Worm (Caenorhabditis elegans) whole organism, young adult: Measurements from ENCODE around the gene F40F8.3.

ENCODE experiments used
- B0261.1 ChIP-seq: sonication (generic microtip); optimal IDR thresholded peaks from 2 replicates; lab custom pipeline; 2016; ENCODE audit warnings: mild to moderate bottlenecking, missing genetic modification characterization, moderate library complexity, missing compliant biosample characterization
- F23B12.7 ChIP-seq: sonication (generic microtip); optimal IDR thresholded peaks from 2 replicates; lab custom pipeline; 2017; ENCODE audit warnings: missing genetic modification characterization, mild to moderate bottlenecking, missing compliant biosample characterization, antibody characterized with exemption, moderate library complexity; ENCODE audit not compliant: insufficient read depth
- F39B2.1 ChIP-seq: fragments of 200-800 bp; sonication (Bioruptor generic); IDR thresholded peaks from 2 replicates; pipeline ENCODE4 v1.3.6; 2022; ENCODE audit warnings: missing genetic modification reagents, missing genetic modification characterization, missing compliant biosample characterization
- F49E8.2 ChIP-seq: sonication (generic microtip); optimal IDR thresholded peaks from 3 replicates; lab custom pipeline; 2017; ENCODE audit warnings: missing genetic modification characterization, mild to moderate bottlenecking, missing compliant biosample characterization, antibody characterized with exemption, moderate library complexity; ENCODE audit not compliant: insufficient read depth
- F55B11.4 ChIP-seq: sonication (generic microtip); optimal IDR thresholded peaks from 2 replicates; lab custom pipeline; 2016; ENCODE audit warnings: missing compliant biosample characterization, missing genetic modification characterization, borderline replicate concordance; ENCODE audit not compliant: insufficient read depth
- K12H6.12 ChIP-seq: fragments of 200-800 bp; sonication (Bioruptor generic); optimal IDR thresholded peaks from 2 replicates; lab custom pipeline; 2018; ENCODE audit warnings: mild to moderate bottlenecking, missing genetic modification characterization, missing compliant biosample characterization
- Y53F4B.3 ChIP-seq: fragments of 200-800 bp; sonication (Bioruptor generic); IDR thresholded peaks from 2 replicates; pipeline ENCODE4 v1.3.6; 2022; ENCODE audit warnings: missing genetic modification reagents, missing genetic modification characterization, missing compliant biosample characterization
- Y79H2A.3 ChIP-seq: fragments of 200-800 bp; sonication (Bioruptor generic); conservative IDR thresholded peaks from 2 replicates; pipeline ENCODE4 v1.3.6; 2022; ENCODE audit warnings: missing genetic modification reagents, missing genetic modification characterization, missing compliant biosample characterization
- ZK185.1 ChIP-seq: sonication (generic microtip); optimal IDR thresholded peaks from 2 replicates; lab custom pipeline; 2016; ENCODE audit warnings: mild to moderate bottlenecking, missing genetic modification characterization, missing compliant biosample characterization; ENCODE audit not compliant: poor library complexity, severe bottlenecking
- aptf-2 ChIP-seq: fragments of 200-800 bp; sonication (Bioruptor generic); conservative IDR thresholded peaks from 2 replicates; pipeline ENCODE4 v1.3.6; 2022; ENCODE audit warnings: missing genetic modification reagents, missing genetic modification characterization, missing compliant biosample characterization
- atf-7 ChIP-seq: sonication (generic microtip); optimal IDR thresholded peaks from 2 replicates; lab custom pipeline; 2017; ENCODE audit warnings: mild to moderate bottlenecking, missing genetic modification characterization, missing compliant biosample characterization
- attf-5 ChIP-seq: fragments of 200-800 bp; sonication (Bioruptor generic); optimal IDR thresholded peaks from 2 replicates; lab custom pipeline; 2018; ENCODE audit warnings: mild to moderate bottlenecking, missing genetic modification characterization, missing compliant biosample characterization
- cebp-2 ChIP-seq: fragments of 200-800 bp; sonication (Bioruptor generic); IDR thresholded peaks from 2 replicates; pipeline ENCODE4 v1.3.6; 2022; ENCODE audit warnings: missing genetic modification characterization, missing compliant biosample characterization
- ceh-40 ChIP-seq: fragments of 200-800 bp; sonication (Bioruptor generic); IDR thresholded peaks from 2 replicates; pipeline ENCODE4 v1.3.6; 2022; ENCODE audit warnings: missing genetic modification characterization, missing compliant biosample characterization
- ceh-58 ChIP-seq: fragments of 200-800 bp; sonication (Bioruptor generic); IDR thresholded peaks from 2 replicates; pipeline ENCODE4 v1.3.6; 2022; ENCODE audit warnings: missing genetic modification characterization, missing compliant biosample characterization
- ceh-91 ChIP-seq: fragments of 200-800 bp; sonication (Bioruptor generic); IDR thresholded peaks from 2 replicates; pipeline ENCODE4 v1.3.6; 2022; ENCODE audit warnings: missing genetic modification reagents, missing genetic modification characterization, missing compliant biosample characterization
- die-1 ChIP-seq: sonication (generic microtip); optimal IDR thresholded peaks from 2 replicates; lab custom pipeline; 2016; ENCODE audit warnings: missing genotype, mild to moderate bottlenecking, missing genetic modification characterization, missing compliant biosample characterization
- dox-1 ChIP-seq: fragments of 200-800 bp; sonication (Bioruptor generic); IDR thresholded peaks from 2 replicates; pipeline ENCODE4 v1.3.6; 2022; ENCODE audit warnings: missing genetic modification reagents, missing genetic modification characterization, missing compliant biosample characterization
- egl-44 ChIP-seq: fragments of 200-800 bp; sonication (Bioruptor generic); IDR thresholded peaks from 2 replicates; pipeline ENCODE4 v1.3.6; 2022; ENCODE audit warnings: missing genetic modification reagents, missing genetic modification characterization, missing compliant biosample characterization
- egrh-3 ChIP-seq: fragments of 200-800 bp; sonication (Bioruptor generic); IDR thresholded peaks from 2 replicates; pipeline ENCODE4 v1.3.6; 2022; ENCODE audit warnings: missing genetic modification reagents, missing genetic modification characterization, missing compliant biosample characterization
- ets-4 ChIP-seq: fragments of 200-800 bp; sonication (Bioruptor generic); optimal IDR thresholded peaks from 2 replicates; lab custom pipeline; 2018; ENCODE audit warnings: mild to moderate bottlenecking, missing genetic modification characterization, missing compliant biosample characterization
- him-1 ChIP-seq: sonication (generic microtip); optimal IDR thresholded peaks from 2 replicates; lab custom pipeline; 2016; ENCODE audit warnings: missing genotype, missing genetic modification reagents, missing genetic modification characterization, missing compliant biosample characterization
- hmg-1.2 ChIP-seq: fragments of 200-800 bp; sonication (Bioruptor generic); IDR thresholded peaks from 2 replicates; pipeline ENCODE4 v1.3.6; 2022; ENCODE audit warnings: missing genetic modification reagents, missing genetic modification characterization, missing compliant biosample characterization
- hsf-1 ChIP-seq: fragments of 200-800 bp; sonication (Bioruptor generic); IDR thresholded peaks from 2 replicates; pipeline ENCODE4 v1.3.6; 2022; ENCODE audit warnings: missing genetic modification reagents, missing genetic modification characterization, missing compliant biosample characterization
- lin-26 ChIP-seq: fragments of 200-800 bp; sonication (Bioruptor generic); IDR thresholded peaks from 2 replicates; pipeline ENCODE4 v1.3.6; 2022; ENCODE audit warnings: missing genetic modification reagents, missing genetic modification characterization, missing compliant biosample characterization
- lin-54 ChIP-seq: fragments of 200-800 bp; sonication (Bioruptor generic); optimal IDR thresholded peaks from 2 replicates; lab custom pipeline; 2018; ENCODE audit warnings: mild to moderate bottlenecking, missing genetic modification characterization, missing compliant biosample characterization
- lsl-1 ChIP-seq: fragments of 200-800 bp; sonication (Bioruptor generic); optimal IDR thresholded peaks from 2 replicates; lab custom pipeline; 2018; ENCODE audit warnings: mild to moderate bottlenecking, missing genetic modification characterization, moderate library complexity, missing compliant biosample characterization
- madf-10 ChIP-seq: sonication (generic microtip); optimal IDR thresholded peaks from 2 replicates; lab custom pipeline; 2016; ENCODE audit warnings: mild to moderate bottlenecking, missing genetic modification characterization, missing compliant biosample characterization
- madf-3 ChIP-seq: fragments of 200-800 bp; sonication (Bioruptor generic); IDR thresholded peaks from 2 replicates; pipeline ENCODE4 v1.3.6; 2022; ENCODE audit warnings: missing genetic modification reagents, missing genetic modification characterization, missing compliant biosample characterization
- madf-6 ChIP-seq: fragments of 200-800 bp; sonication (Bioruptor generic); IDR thresholded peaks from 2 replicates; pipeline ENCODE4 v1.3.6; 2022; ENCODE audit warnings: missing genetic modification reagents, missing genetic modification characterization, missing compliant biosample characterization
- madf-8 ChIP-seq: fragments of 200-800 bp; sonication (Bioruptor generic); conservative IDR thresholded peaks from 2 replicates; pipeline ENCODE4 v1.3.6; 2022; ENCODE audit warnings: missing genetic modification reagents, missing genetic modification characterization, missing compliant biosample characterization
- mcd-1 ChIP-seq: fragments of 200-800 bp; sonication (Bioruptor generic); IDR thresholded peaks from 2 replicates; pipeline ENCODE4 v1.3.6; 2022; ENCODE audit warnings: missing genetic modification reagents, missing genetic modification characterization, missing compliant biosample characterization
- mel-28 ChIP-seq: sonication (generic microtip); optimal IDR thresholded peaks from 2 replicates; lab custom pipeline; 2016; ENCODE audit warnings: borderline replicate concordance, mild to moderate bottlenecking, missing genetic modification characterization, missing compliant biosample characterization
- mes-4 ChIP-seq: sonication (generic microtip); optimal IDR thresholded peaks from 2 replicates; lab custom pipeline; 2016; ENCODE audit warnings: missing genotype, missing genetic modification characterization, missing compliant biosample characterization
- nfya-2 ChIP-seq: fragments of 200-800 bp; sonication (Bioruptor generic); IDR thresholded peaks from 2 replicates; pipeline ENCODE4 v1.3.6; 2022; ENCODE audit warnings: missing genetic modification reagents, missing genetic modification characterization, missing compliant biosample characterization
- nfyb-1 ChIP-seq: fragments of 200-800 bp; sonication (Bioruptor generic); IDR thresholded peaks from 2 replicates; pipeline ENCODE4 v1.3.6; 2022; ENCODE audit warnings: missing genetic modification reagents, missing genetic modification characterization, missing compliant biosample characterization
- nhr-80 ChIP-seq: sonication (generic microtip); optimal IDR thresholded peaks from 2 replicates; lab custom pipeline; 2016; ENCODE audit warnings: missing genetic modification characterization, missing compliant biosample characterization
- pbrm-1 ChIP-seq: fragments of 200-800 bp; sonication (Bioruptor generic); IDR thresholded peaks from 2 replicates; pipeline ENCODE4 v1.3.6; 2022; ENCODE audit warnings: missing genetic modification reagents, missing genetic modification characterization, missing compliant biosample characterization
- rcor-1 ChIP-seq: fragments of 200-800 bp; sonication (Bioruptor generic); IDR thresholded peaks from 2 replicates; pipeline ENCODE4 v1.3.6; 2022; ENCODE audit warnings: missing genetic modification reagents, missing genetic modification characterization, missing compliant biosample characterization
- rpc-1 ChIP-seq, 2 experiments: fragments of 150-350 bp in 1 of 2; sonication (generic microtip) in 1 of 2; optimal IDR thresholded peaks; 2 replicates each; lab custom pipeline; 2014 to 2018; ENCODE audit warnings: missing biosample characterization in 1 of 2, missing genetic modification characterization in 1 of 2, missing genetic modification reagents in 1 of 2, missing genotype in 1 of 2
- sdz-38 ChIP-seq: sonication (generic microtip); optimal IDR thresholded peaks from 2 replicates; lab custom pipeline; 2016; ENCODE audit warnings: missing genotype, missing genetic modification characterization, missing compliant biosample characterization
- snpc-4 ChIP-seq, 5 experiments: fragments of 150-350 bp in 1 of 5; sonication (generic microtip) in 4 of 5; optimal IDR thresholded peaks; 2 replicates each; lab custom pipeline; 2014 to 2018; ENCODE audit warnings: missing genetic modification characterization in 5 of 5, missing biosample characterization in 3 of 5, antibody characterized with exemption in 2 of 5, mild to moderate bottlenecking in 2 of 5, missing compliant biosample characterization in 2 of 5, missing genotype in 2 of 5, moderate library complexity in 2 of 5, missing genetic modification reagents in 1 of 5
- sptf-2 ChIP-seq: fragments of 200-800 bp; sonication (Bioruptor generic); optimal IDR thresholded peaks from 2 replicates; lab custom pipeline; 2018; ENCODE audit warnings: mild to moderate bottlenecking, missing genetic modification characterization, missing compliant biosample characterization
- unc-130 ChIP-seq: sonication (generic microtip); optimal IDR thresholded peaks from 2 replicates; lab custom pipeline; 2016; ENCODE audit warnings: missing genetic modification reagents, missing genetic modification characterization, missing compliant biosample characterization
- ztf-22 ChIP-seq: fragments of 200-800 bp; sonication (Bioruptor generic); optimal IDR thresholded peaks from 2 replicates; lab custom pipeline; 2018; ENCODE audit warnings: mild to moderate bottlenecking, missing genetic modification characterization, moderate library complexity, missing compliant biosample characterization

The F40F8.3 gene

ce11 chrII:11126312-11127000 is 2.6 kb upstream of the F40F8.3 start, which contains the start of the genes rps-9 and lsm-1 (continued):
- TF ChIP-seq mes-4 (no peak), ets-4 (no peak), lsl-1 (GFP tag; lab: Kevin White, UChicago) (peak; percentile 85), sdz-38 (tag; lab: Kevin White, UChicago) (no peak), lin-26 (no peak), K12H6.12 (no peak), mcd-1 (peak; percentile 69), dox-1 (GFP tag; lab: Robert Waterston, UW) (peak; percentile 57; the same call in 1 of the 2 replicates), nhr-80 (tag; lab: Kevin White, UChicago) (no peak), ceh-91 (peak; percentile 70), Y79H2A.3 (GFP tag; lab: Robert Waterston, UW) (no peak), egl-44 (GFP tag; lab: Robert Waterston, UW) (no peak), rpc-1 (optimal IDR thresholded peaks at IDR 0.05; lab: Kevin White, UChicago) (no peak), rpc-1 (tag; optimal IDR thresholded peaks at IDR 0.05; lab: Kevin White, UChicago) (no peak), rcor-1 (GFP tag; lab: Robert Waterston, UW) (0 out of 2 replicates have a peak, but pooled peaks have one; percentile 16), B0261.1 (tag; lab: Kevin White, UChicago) (no peak), nfyb-1 (no peak), egrh-3 (GFP tag; lab: Robert Waterston, UW) (no peak), unc-130 (no peak), pbrm-1 (GFP tag; lab: Robert Waterston, UW) (peak; percentile 6; the same call in 1 of the 2 replicates), F39B2.1 (GFP tag; lab: Robert Waterston, UW) (no peak), mel-28 (tag; lab: Kevin White, UChicago) (no peak), him-1 (no peak), attf-5 (peak; percentile 42), lin-54 (peak; percentile 40), F49E8.2 (tag; lab: Kevin White, UChicago) (peak; percentile 33), hsf-1 (GFP tag; lab: Robert Waterston, UW) (no peak), ZK185.1 (tag; lab: Kevin White, UChicago) (peak; percentile 41), aptf-2 (GFP tag; lab: Robert Waterston, UW) (no peak), ceh-40 (no peak), F55B11.4 (tag; lab: Kevin White, UChicago) (no peak), nfya-2 (GFP tag; lab: Robert Waterston, UW) (no peak), madf-10 (tag; lab: Kevin White, UChicago) (no peak), ztf-22 (GFP tag; lab: Kevin White, UChicago) (no peak), Y53F4B.3 (no peak), F23B12.7 (tag; lab: Kevin White, UChicago) (peak; percentile 83), cebp-2 (GFP tag; lab: Robert Waterston, UW) (no peak), die-1 (tag; lab: Kevin White, UChicago) (no peak), madf-3 (0 out of 2 replicates have a peak, but pooled peaks have one; percentile 28), atf-7 (tag; lab: Kevin White, UChicago) (no peak), snpc-4 (GFP tag; optimal IDR thresholded peaks at IDR 0.05; lab: Kevin White, UChicago) (no peak), snpc-4 (tag; optimal IDR thresholded peaks at IDR 0.05; lab: Kevin White, UChicago) (peak in 2 of 4 experiments; percentile 39 to 46), madf-8 (GFP tag; lab: Robert Waterston, UW) (0 out of 2 replicates have a peak, but pooled peaks have one; percentile 19), ceh-58 (no peak), sptf-2 (GFP tag; lab: Kevin White, UChicago) (no peak), hmg-1.2 (GFP tag; lab: Robert Waterston, UW) (peak; percentile 97), madf-6 (GFP tag; lab: Robert Waterston, UW) (peak; percentile 65)
